Worm (Caenorhabditis elegans) whole organism, early embryonic: ENCODE results near the gene K07F5.16.
"Not testable (repeated sequence)": the region's sequence is repeated elsewhere in the genome, so short reads cannot be mapped to it uniquely, and the experiment has no call there.

Experiments
- F13C5.2 ChIP-seq: sonication (generic microtip); optimal IDR thresholded peaks from 2 replicates; lab custom pipeline; 2017; ENCODE audit warnings: mild to moderate bottlenecking, missing genetic modification characterization, inconsistent platforms, missing compliant biosample characterization
- ama-1 ChIP-seq: fragments of 150-350 bp; optimal IDR thresholded peaks from 2 replicates; lab custom pipeline; 2014
- ceh-36 ChIP-seq: sonication (generic microtip); optimal IDR thresholded peaks from 2 replicates; lab custom pipeline; 2016; ENCODE audit warnings: missing genetic modification characterization, inconsistent platforms, missing compliant biosample characterization
- ets-7 ChIP-seq: sonication (generic microtip); optimal IDR thresholded peaks from 2 replicates; lab custom pipeline; 2016; ENCODE audit warnings: missing genotype, missing genetic modification characterization, missing compliant biosample characterization
- flt-1 ChIP-seq: fragments of 200-800 bp; sonication (Bioruptor generic); IDR thresholded peaks from 2 replicates; pipeline ENCODE4 v1.3.6; 2022; ENCODE audit warnings: missing genetic modification characterization, missing compliant biosample characterization
- hmbx-1 ChIP-seq: sonication (generic microtip); optimal IDR thresholded peaks from 2 replicates; lab custom pipeline; 2016; ENCODE audit warnings: mild to moderate bottlenecking, missing genetic modification characterization, missing compliant biosample characterization
- hmg-4 ChIP-seq: fragments of 200-800 bp; sonication (Bioruptor generic); optimal IDR thresholded peaks from 2 replicates; lab custom pipeline; 2018; ENCODE audit warnings: mild to moderate bottlenecking, missing genetic modification characterization, missing compliant biosample characterization
- pes-1 ChIP-seq: fragments of 200-800 bp; sonication (Bioruptor generic); IDR thresholded peaks from 2 replicates; pipeline ENCODE4 v1.3.6; 2022; ENCODE audit warnings: missing genetic modification reagents, missing genetic modification characterization, missing compliant biosample characterization
- tra-4 ChIP-seq: sonication (generic microtip); optimal IDR thresholded peaks from 2 replicates; lab custom pipeline; 2017; ENCODE audit warnings: missing genetic modification characterization, missing compliant biosample characterization

- not testable (repeated sequence) for TF ChIP-seq ets-7 (tag; lab: Kevin White, UChicago); tra-4; ama-1 (lab: Kevin White, UChicago); flt-1; F13C5.2; hmg-4 (GFP tag; lab: Kevin White, UChicago); pes-1 (GFP tag; lab: Robert Waterston, UW); hmbx-1 (tag; lab: Kevin White, UChicago); ceh-36
Measured at ce11 chrIV:9837349-9837748, 26.6 kb upstream of the K07F5.16 start, which contains the start of gene msp-10.
